Worm (Caenorhabditis elegans) whole organism, L1 larva: Measurements from ENCODE around the gene C30G12.6.

Experiments used
- C34B4.2 ChIP-seq: sonication (generic microtip); optimal IDR thresholded peaks from 2 replicates; lab custom pipeline; 2017; ENCODE audit warnings: mild to moderate bottlenecking, missing genetic modification characterization, missing compliant biosample characterization
- alr-1 ChIP-seq: fragments of 200-800 bp; sonication (Bioruptor generic); optimal IDR thresholded peaks from 2 replicates; lab custom pipeline; 2018; ENCODE audit warnings: borderline replicate concordance, mild to moderate bottlenecking, missing genetic modification characterization, missing compliant biosample characterization
- blmp-1 ChIP-seq: fragments of 150-350 bp; optimal IDR thresholded peaks from 2 replicates; lab custom pipeline; 2014; ENCODE audit warnings: missing biosample characterization, missing genetic modification characterization
- ceh-88 ChIP-seq: fragments of 200-800 bp; sonication (Bioruptor generic); IDR thresholded peaks from 2 replicates; pipeline ENCODE4 v1.3.6; 2022; ENCODE audit warnings: missing genetic modification characterization, missing compliant biosample characterization
- ceh-90 ChIP-seq: sonication (generic microtip); optimal IDR thresholded peaks from 2 replicates; lab custom pipeline; 2016; ENCODE audit warnings: missing genetic modification characterization, missing compliant biosample characterization
- dpl-1 ChIP-seq, 3 experiments: fragments of 150-350 bp in 2 of 3; sonication (generic microtip) in 1 of 3; optimal IDR thresholded peaks; 2 replicates each; lab custom pipeline; 2014 to 2017; ENCODE audit warnings: missing biosample characterization in 3 of 3, missing genetic modification characterization in 3 of 3, missing genetic modification reagents in 3 of 3
- egl-13 ChIP-seq: sonication (generic microtip); optimal IDR thresholded peaks from 2 replicates; lab custom pipeline; 2016; ENCODE audit warnings: missing genotype, missing genetic modification reagents, missing genetic modification characterization, missing compliant biosample characterization
- elt-2 ChIP-seq: sonication (generic microtip); optimal IDR thresholded peaks from 2 replicates; lab custom pipeline; 2016; ENCODE audit warnings: missing genetic modification characterization, mild to moderate bottlenecking, inconsistent platforms, missing compliant biosample characterization, missing genetic modification reagents
- elt-3 ChIP-seq, 6 experiments: fragments of 150-350 bp in 1 of 6; sonication (generic microtip); optimal IDR thresholded peaks; 2 replicates each; lab custom pipeline; 2017 to 2018; ENCODE audit warnings: missing biosample characterization in 6 of 6, missing genetic modification characterization in 6 of 6, inconsistent platforms in 1 of 6
- ets-5 ChIP-seq: fragments of 200-800 bp; sonication (Bioruptor generic); IDR thresholded peaks from 2 replicates; pipeline ENCODE4 v1.3.6; 2022; ENCODE audit warnings: missing genetic modification characterization, missing compliant biosample characterization
- fkh-4 ChIP-seq: sonication (generic microtip); optimal IDR thresholded peaks from 2 replicates; lab custom pipeline; 2016; ENCODE audit warnings: missing compliant biosample characterization, missing genetic modification characterization, borderline replicate concordance
- fkh-8 ChIP-seq: sonication (generic microtip); optimal IDR thresholded peaks from 2 replicates; lab custom pipeline; 2016; ENCODE audit warnings: mild to moderate bottlenecking, missing genetic modification characterization, missing compliant biosample characterization
- fos-1 ChIP-seq: fragments of 150-350 bp; optimal IDR thresholded peaks from 2 replicates; lab custom pipeline; 2014; ENCODE audit warnings: missing biosample characterization, missing genetic modification characterization
- hlh-17 ChIP-seq: fragments of 200-800 bp; sonication (Bioruptor generic); optimal IDR thresholded peaks from 2 replicates; lab custom pipeline; 2018; ENCODE audit warnings: missing genetic modification characterization, mild to moderate bottlenecking, missing compliant biosample characterization, moderate library complexity, borderline replicate concordance
- hlh-4 ChIP-seq: sonication (generic microtip); optimal IDR thresholded peaks from 2 replicates; lab custom pipeline; 2016; ENCODE audit warnings: mild to moderate bottlenecking, missing genetic modification characterization, missing compliant biosample characterization
- hpl-2 ChIP-seq: fragments of 150-350 bp; optimal IDR thresholded peaks from 2 replicates; lab custom pipeline; 2014; ENCODE audit warnings: missing biosample characterization, missing genetic modification reagents, missing genetic modification characterization
- irx-1 ChIP-seq: sonication (generic microtip); optimal IDR thresholded peaks from 2 replicates; lab custom pipeline; 2016; ENCODE audit warnings: missing genetic modification characterization, missing compliant biosample characterization
- isw-1 ChIP-seq: fragments of 200-800 bp; sonication (Bioruptor generic); IDR thresholded peaks from 2 replicates; pipeline ENCODE4 v1.3.6; 2022; ENCODE audit warnings: missing genetic modification characterization, missing compliant biosample characterization
- jun-1 ChIP-seq: fragments of 150-350 bp; optimal IDR thresholded peaks from 2 replicates; lab custom pipeline; 2014; ENCODE audit warnings: missing biosample characterization, missing genetic modification reagents, missing genetic modification characterization
- lin-14 ChIP-seq: fragments of 200-800 bp; sonication (Bioruptor generic); optimal IDR thresholded peaks from 2 replicates; lab custom pipeline; 2018; ENCODE audit warnings: mild to moderate bottlenecking, missing genetic modification characterization, moderate library complexity, missing compliant biosample characterization
- lin-15B ChIP-seq: fragments of 150-350 bp; sonication (generic microtip); optimal IDR thresholded peaks from 3 replicates; lab custom pipeline; 2014; ENCODE audit warnings: missing biosample characterization, missing genetic modification characterization
- lin-35 ChIP-seq, 2 experiments: fragments of 150-350 bp; optimal IDR thresholded peaks; 2 replicates each; lab custom pipeline; 2014; ENCODE audit warnings: missing biosample characterization in 2 of 2, missing genetic modification characterization in 2 of 2, missing genetic modification reagents in 2 of 2
- lir-3 ChIP-seq: sonication (generic microtip); optimal IDR thresholded peaks from 2 replicates; lab custom pipeline; 2016; ENCODE audit warnings: mild to moderate bottlenecking, missing genetic modification characterization, moderate library complexity, missing compliant biosample characterization; ENCODE audit not compliant: poor library complexity
- mef-2 ChIP-seq: fragments of 150-350 bp; optimal IDR thresholded peaks from 2 replicates; lab custom pipeline; 2014; ENCODE audit warnings: missing biosample characterization, missing genetic modification characterization
- mep-1 ChIP-seq: fragments of 150-350 bp; optimal IDR thresholded peaks from 2 replicates; lab custom pipeline; 2014; ENCODE audit warnings: missing biosample characterization, missing genetic modification characterization
- nhr-12 ChIP-seq: sonication (generic microtip); optimal IDR thresholded peaks from 2 replicates; lab custom pipeline; 2017; ENCODE audit warnings: missing biosample characterization, missing genetic modification characterization
- nhr-19 ChIP-seq: fragments of 200-800 bp; sonication (Bioruptor generic); conservative IDR thresholded peaks from 2 replicates; pipeline ENCODE4 v1.3.6; 2022; ENCODE audit warnings: missing genetic modification characterization, missing compliant biosample characterization
- nhr-20 ChIP-seq: sonication (generic microtip); optimal IDR thresholded peaks from 2 replicates; lab custom pipeline; 2016; ENCODE audit warnings: mild to moderate bottlenecking, missing genetic modification characterization, missing compliant biosample characterization
- nhr-28 ChIP-seq: fragments of 150-350 bp; optimal IDR thresholded peaks from 2 replicates; lab custom pipeline; 2014; ENCODE audit warnings: missing biosample characterization, missing genetic modification characterization
- nhr-47 ChIP-seq: sonication (generic microtip); optimal IDR thresholded peaks from 2 replicates; lab custom pipeline; 2016; ENCODE audit warnings: mild to moderate bottlenecking, missing genetic modification characterization, moderate library complexity, missing compliant biosample characterization
- nhr-71 ChIP-seq: sonication (generic microtip); optimal IDR thresholded peaks from 2 replicates; lab custom pipeline; 2016; ENCODE audit warnings: mild to moderate bottlenecking, missing genetic modification characterization, moderate library complexity, missing compliant biosample characterization
- nhr-76 ChIP-seq: sonication (generic microtip); optimal IDR thresholded peaks from 2 replicates; lab custom pipeline; 2017; ENCODE audit warnings: missing biosample characterization, missing genetic modification characterization
- nhr-84 ChIP-seq: sonication (generic microtip); optimal IDR thresholded peaks from 2 replicates; lab custom pipeline; 2017; ENCODE audit warnings: missing biosample characterization, missing genetic modification characterization
- nhr-85 ChIP-seq: sonication (generic microtip); peaks from one replicate; lab custom pipeline; 2016; ENCODE audit warnings: missing genetic modification characterization, inconsistent platforms, missing compliant biosample characterization
- pag-3 ChIP-seq: sonication (generic microtip); optimal IDR thresholded peaks from 2 replicates; lab custom pipeline; 2017; ENCODE audit warnings: missing genetic modification characterization, mild to moderate bottlenecking, missing compliant biosample characterization, antibody characterized with exemption, borderline replicate concordance; ENCODE audit not compliant: insufficient read depth
- pax-3 ChIP-seq: fragments of 200-800 bp; sonication (Bioruptor generic); optimal IDR thresholded peaks from 2 replicates; lab custom pipeline; 2018; ENCODE audit warnings: mild to moderate bottlenecking, missing genetic modification characterization, moderate library complexity, missing compliant biosample characterization
- snu-23 ChIP-seq: sonication (generic microtip); optimal IDR thresholded peaks from 2 replicates; lab custom pipeline; 2016; ENCODE audit warnings: missing genetic modification characterization, missing compliant biosample characterization
- sox-4 ChIP-seq: sonication (generic microtip); optimal IDR thresholded peaks from 2 replicates; lab custom pipeline; 2016; ENCODE audit warnings: missing genetic modification characterization, missing compliant biosample characterization
- sptf-1 ChIP-seq: fragments of 150-350 bp; optimal IDR thresholded peaks from 2 replicates; lab custom pipeline; 2014; ENCODE audit warnings: missing biosample characterization, missing genetic modification characterization
- sup-37 ChIP-seq: fragments of 200-800 bp; sonication (Bioruptor generic); optimal IDR thresholded peaks from 2 replicates; lab custom pipeline; 2018; ENCODE audit warnings: mild to moderate bottlenecking, missing genetic modification characterization, missing compliant biosample characterization
- swsn-7 ChIP-seq: sonication (generic microtip); optimal IDR thresholded peaks from 2 replicates; lab custom pipeline; 2016; ENCODE audit warnings: missing genetic modification characterization, missing compliant biosample characterization
- tbx-2 ChIP-seq: sonication (generic microtip); optimal IDR thresholded peaks from 2 replicates; lab custom pipeline; 2016; ENCODE audit warnings: missing genetic modification characterization, missing compliant biosample characterization
- tlp-1 ChIP-seq: fragments of 150-350 bp; optimal IDR thresholded peaks from 2 replicates; lab custom pipeline; 2014; ENCODE audit warnings: missing biosample characterization, missing genetic modification characterization
- unc-130 ChIP-seq: fragments of 150-350 bp; optimal IDR thresholded peaks from 2 replicates; lab custom pipeline; 2017; ENCODE audit warnings: missing biosample characterization, missing genetic modification characterization, inconsistent platforms
- unc-30 ChIP-seq: sonication (generic microtip); optimal IDR thresholded peaks from 2 replicates; lab custom pipeline; 2017; ENCODE audit warnings: missing biosample characterization, missing genetic modification characterization
- unc-62 ChIP-seq: fragments of 150-350 bp; optimal IDR thresholded peaks from 2 replicates; lab custom pipeline; 2014; ENCODE audit warnings: missing biosample characterization, missing genetic modification reagents, missing genetic modification characterization
- unc-98 ChIP-seq: fragments of 200-800 bp; sonication (Bioruptor generic); IDR thresholded peaks from 2 replicates; pipeline ENCODE4 v1.3.6; 2022; ENCODE audit warnings: missing genetic modification characterization, missing compliant biosample characterization
- xbp-1 ChIP-seq: sonication (generic microtip); optimal IDR thresholded peaks from 2 replicates; lab custom pipeline; 2016; ENCODE audit warnings: missing genetic modification characterization, missing compliant biosample characterization
- zip-4 ChIP-seq: fragments of 200-800 bp; sonication (Bioruptor generic); optimal IDR thresholded peaks from 2 replicates; lab custom pipeline; 2018; ENCODE audit warnings: mild to moderate bottlenecking, missing genetic modification characterization, moderate library complexity, missing compliant biosample characterization
- ztf-4 ChIP-seq: fragments of 150-350 bp; optimal IDR thresholded peaks from 2 replicates; lab custom pipeline; 2014; ENCODE audit warnings: missing biosample characterization, missing genetic modification characterization

Gene C30G12.6

DNA sequence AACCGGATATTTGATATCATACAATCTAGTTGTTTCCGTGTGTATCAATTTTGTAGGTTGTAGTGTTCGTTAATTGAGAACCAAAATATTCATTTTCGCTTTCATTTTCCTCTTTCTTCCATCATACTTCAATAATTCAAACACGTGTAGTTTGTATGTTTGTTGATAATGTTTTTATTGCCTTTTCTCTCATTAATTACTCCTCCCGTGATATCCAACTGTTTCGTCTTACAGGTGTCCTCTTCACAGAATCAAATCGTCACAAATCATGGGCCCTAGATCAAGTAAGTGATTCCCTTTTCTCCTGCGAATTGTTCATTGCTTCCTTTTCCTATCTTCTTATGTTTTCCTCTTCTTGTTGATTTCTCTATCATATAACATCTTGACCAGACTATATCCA, 43.2 kb upstream of the C30G12.6 start, which contains the start of gene nhr-21 (continued):
- TF ChIP-seq hlh-4 (tag; lab: Kevin White, UChicago) (no peak), ceh-88 (GFP tag; lab: Robert Waterston, UW) (no peak), alr-1 (tag; lab: Kevin White, UChicago) (no peak), elt-3 (tag; optimal IDR thresholded peaks at IDR 0.05; lab: Kevin White, UChicago) (peak in 5 of 6 experiments; percentile 46 to 91 (median 62)), nhr-76 (tag; lab: Kevin White, UChicago) (no peak), sup-37 (GFP tag; lab: Kevin White, UChicago) (no peak), nhr-47 (tag; lab: Kevin White, UChicago) (peak; percentile 46), ztf-4 (tag; lab: Kevin White, UChicago) (peak; percentile 21), lin-35 (GFP tag; optimal IDR thresholded peaks at IDR 0.05; lab: Kevin White, UChicago) (peak in 1 of 2 experiments; percentile 40), fkh-4 (tag; lab: Kevin White, UChicago) (no peak), nhr-19 (peak; percentile 74), mep-1 (tag; lab: Kevin White, UChicago) (no peak), nhr-20 (tag; lab: Kevin White, UChicago) (peak; percentile 89), nhr-71 (peak; percentile 88), lin-14 (peak; percentile 85), zip-4 (GFP tag; lab: Kevin White, UChicago) (no peak), sptf-1 (tag; lab: Kevin White, UChicago) (no peak)

DNA sequence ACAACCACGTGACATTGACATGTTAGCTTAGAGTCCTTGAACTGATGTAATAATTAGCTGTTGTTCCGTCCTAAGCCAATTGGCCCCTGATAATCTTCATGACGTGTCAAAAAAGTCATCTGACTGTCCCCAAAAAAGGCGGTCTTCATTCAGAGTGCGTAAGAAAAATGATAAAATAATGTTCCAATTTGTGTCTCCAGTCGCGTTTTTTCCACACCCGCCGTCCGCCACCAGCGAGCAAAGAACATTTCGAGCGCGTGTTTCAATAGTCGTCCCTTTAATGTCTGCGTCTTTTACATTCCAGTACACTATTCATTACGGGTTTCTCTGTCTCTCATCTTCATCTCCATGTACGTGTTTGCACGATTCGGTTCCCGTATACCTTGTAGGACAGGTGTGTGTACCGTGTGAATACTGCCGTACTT, 41.7 kb upstream of the C30G12.6 start:
- TF ChIP-seq tlp-1 (tag; lab: Kevin White, UChicago) (no peak), egl-13 (no peak), mef-2 (tag; lab: Kevin White, UChicago) (no peak), ceh-90 (tag; lab: Kevin White, UChicago) (no peak), nhr-28 (tag; lab: Kevin White, UChicago) (no peak), lin-35 (GFP tag; optimal IDR thresholded peaks at IDR 0.05; lab: Kevin White, UChicago) (peak; percentile 31 to 80), hlh-17 (GFP tag; lab: Kevin White, UChicago) (no peak), nhr-20 (tag; lab: Kevin White, UChicago) (peak; percentile 95), jun-1 (tag; lab: Kevin White, UChicago) (peak; percentile 57), dpl-1 (GFP tag; optimal IDR thresholded peaks at IDR 0.05; lab: Kevin White, UChicago) (peak in 2 of 3 experiments; percentile 10 to 31), unc-62 (GFP tag; lab: Kevin White, UChicago) (no peak), unc-130 (tag; lab: Kevin White, UChicago) (peak; percentile 84), fkh-4 (tag; lab: Kevin White, UChicago) (peak; percentile 47), ets-5 (GFP tag; lab: Robert Waterston, UW) (no peak), hlh-4 (tag; lab: Kevin White, UChicago) (no peak), nhr-12 (tag; lab: Kevin White, UChicago) (no peak), pax-3 (tag; lab: Kevin White, UChicago) (peak; percentile 72), lin-15B (tag; lab: Kevin White, UChicago) (no peak), fos-1 (tag; lab: Kevin White, UChicago) (peak; percentile 15), lir-3 (tag; lab: Kevin White, UChicago) (peak; percentile 24), snu-23 (GFP tag; lab: Kevin White, UChicago) (peak; percentile 83), pag-3 (tag; lab: Kevin White, UChicago) (no peak), nhr-84 (tag; lab: Kevin White, UChicago) (no peak), irx-1 (tag; lab: Kevin White, UChicago) (peak; percentile 59), swsn-7 (peak; percentile 63), unc-98 (GFP tag; lab: Robert Waterston, UW) (no peak), fkh-8 (peak; percentile 59), elt-2 (tag; lab: Kevin White, UChicago) (peak; percentile 89), nhr-85 (tag; lab: Kevin White, UChicago) (peak; percentile 99), unc-30 (tag; lab: Kevin White, UChicago) (no peak), nhr-19 (peak; percentile 91), isw-1 (GFP tag; lab: Robert Waterston, UW) (0 out of 2 replicates have a peak, but pooled peaks have one; percentile 7), C34B4.2 (tag; lab: Kevin White, UChicago) (no peak), tbx-2 (tag; lab: Kevin White, UChicago) (peak; percentile 78), xbp-1 (tag; lab: Kevin White, UChicago) (peak; percentile 74), blmp-1 (tag; lab: Kevin White, UChicago) (peak; percentile 81), hpl-2 (GFP tag; lab: Kevin White, UChicago) (no peak), sox-4 (tag; lab: Kevin White, UChicago) (peak; percentile 36)
